Fruit fly (Drosophila melanogaster): ENCODE results near the gene lwr.

Gene lwr

DNA sequence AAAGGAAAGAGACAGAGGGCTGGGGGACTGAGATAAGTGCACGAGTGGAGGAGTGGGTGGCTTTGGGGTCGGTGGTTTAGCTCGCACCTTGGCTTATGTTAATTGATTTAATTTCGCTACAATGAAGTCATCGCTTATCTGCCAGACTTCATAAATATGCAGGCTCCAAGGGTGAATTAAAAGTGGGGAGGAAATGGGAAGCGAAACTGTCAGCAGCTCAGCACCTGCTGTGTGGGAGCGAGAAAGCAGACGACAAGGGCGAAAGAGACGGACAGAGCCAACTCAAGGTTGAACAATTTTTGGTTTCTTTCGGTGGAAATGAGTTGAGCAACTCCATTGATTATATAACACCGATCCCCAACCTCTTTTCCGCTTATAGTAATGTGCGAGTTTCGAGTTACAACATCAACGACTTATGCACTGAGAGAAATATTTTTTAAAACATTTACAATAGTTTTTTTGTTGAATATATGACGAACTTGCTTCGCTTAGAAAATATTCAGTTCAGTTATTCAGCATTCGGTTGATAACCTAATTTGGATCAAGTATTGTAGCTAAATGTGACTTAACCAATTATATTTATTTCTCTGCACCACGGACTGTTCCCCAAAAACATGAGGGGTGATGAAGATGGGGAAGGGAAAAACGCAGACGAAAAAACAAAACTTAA lies 21.9 kb downstream of the lwr start:
- no peak for TF ChIP-seq noc (tag; optimal IDR thresholded peaks at IDR 0.05)

DNA sequence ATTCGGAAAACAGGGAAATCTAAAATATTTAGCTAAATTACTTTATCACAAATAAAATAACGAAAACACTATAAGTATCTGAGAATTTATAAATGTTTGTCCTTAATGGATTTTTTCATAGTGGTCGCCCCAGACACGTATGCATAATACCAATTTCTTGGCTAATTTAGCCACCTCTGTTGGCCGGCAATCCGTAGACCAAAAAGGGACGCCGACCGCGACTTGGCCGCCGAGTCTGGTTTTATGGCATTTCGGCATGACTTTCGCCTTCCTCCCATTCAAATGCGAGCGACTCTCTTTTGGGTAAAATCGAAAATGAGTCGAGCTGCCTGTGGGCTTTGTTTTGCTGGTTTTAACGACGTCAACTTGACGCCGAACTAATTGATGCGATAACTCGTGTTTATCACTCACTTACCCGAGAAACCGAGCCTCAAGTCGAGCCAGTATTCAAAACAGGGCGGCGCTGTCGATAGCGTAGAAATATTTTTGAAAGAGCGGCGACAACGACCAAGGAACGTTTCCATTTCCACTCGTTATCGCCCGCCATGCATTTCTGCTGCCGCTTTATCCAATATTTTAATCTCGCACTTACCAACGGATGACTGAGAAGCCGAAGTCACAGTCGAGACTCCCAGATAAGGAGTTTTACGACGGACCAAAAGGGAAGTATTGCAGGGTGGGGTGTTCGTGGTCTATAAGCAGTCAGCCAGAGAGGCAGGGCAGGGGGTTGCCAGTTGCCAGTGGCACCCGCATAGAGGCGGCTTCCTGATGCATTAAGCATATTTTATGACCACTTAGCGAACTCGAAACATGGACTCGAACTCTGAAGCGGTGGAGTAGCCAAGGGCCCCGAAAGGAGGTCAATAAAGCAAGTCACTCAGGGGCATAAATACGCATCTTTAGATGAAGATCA lies 23.1 kb downstream of the lwr start:
- no peak for TF ChIP-seq noc (tag; optimal IDR thresholded peaks at IDR 0.05)

DNA sequence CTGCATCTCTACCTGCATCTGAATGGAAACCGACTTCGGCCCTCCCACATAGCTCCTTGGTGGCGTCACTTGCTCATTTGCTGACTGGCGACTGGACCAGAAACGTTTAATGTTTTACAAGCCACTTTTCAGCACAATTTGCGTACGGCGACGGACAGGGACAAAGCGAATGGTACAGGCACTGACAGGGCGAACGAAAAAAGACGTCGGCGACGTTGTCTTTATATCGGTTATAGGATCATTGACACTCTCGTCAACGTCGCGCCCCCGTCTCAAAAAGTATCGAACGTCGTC lies 23.8 kb downstream of the lwr start:
- no peak for TF ChIP-seq noc (tag; optimal IDR thresholded peaks at IDR 0.05)

DNA sequence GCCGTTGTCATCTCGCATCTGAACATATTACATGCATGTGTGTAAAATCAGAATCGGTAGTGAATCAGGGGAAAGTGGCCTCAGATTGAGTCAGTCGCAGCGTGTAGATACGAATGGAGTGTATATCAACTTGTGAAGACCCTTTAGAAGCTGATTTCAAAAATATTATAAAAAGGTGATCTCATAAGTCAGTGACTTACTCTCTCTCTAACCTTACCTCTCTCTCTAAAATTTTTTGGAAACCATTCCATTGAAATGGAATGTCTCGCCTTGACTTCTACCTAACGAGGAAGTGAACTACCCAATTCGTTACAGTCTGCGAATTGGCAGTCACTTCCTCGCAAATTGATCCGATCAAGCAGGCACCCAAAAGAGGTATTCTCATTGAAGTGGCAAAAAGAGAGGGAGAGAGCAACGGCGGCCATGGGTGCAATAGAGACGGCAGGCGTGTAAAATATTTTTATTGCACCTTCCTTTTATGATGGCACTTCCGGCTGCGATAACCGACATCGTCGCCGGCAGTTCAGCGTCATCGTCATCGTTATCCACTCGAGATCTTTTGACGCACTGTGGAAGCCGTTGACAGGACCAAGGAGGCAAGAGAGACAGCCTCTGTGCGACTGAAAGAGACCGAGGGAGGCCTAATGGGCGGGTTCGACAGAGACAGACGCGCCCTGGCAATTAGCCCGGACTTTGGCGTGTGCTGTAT lies 24.3 kb downstream of the lwr start:
- no peak for TF ChIP-seq noc (tag; optimal IDR thresholded peaks at IDR 0.05)

DNA sequence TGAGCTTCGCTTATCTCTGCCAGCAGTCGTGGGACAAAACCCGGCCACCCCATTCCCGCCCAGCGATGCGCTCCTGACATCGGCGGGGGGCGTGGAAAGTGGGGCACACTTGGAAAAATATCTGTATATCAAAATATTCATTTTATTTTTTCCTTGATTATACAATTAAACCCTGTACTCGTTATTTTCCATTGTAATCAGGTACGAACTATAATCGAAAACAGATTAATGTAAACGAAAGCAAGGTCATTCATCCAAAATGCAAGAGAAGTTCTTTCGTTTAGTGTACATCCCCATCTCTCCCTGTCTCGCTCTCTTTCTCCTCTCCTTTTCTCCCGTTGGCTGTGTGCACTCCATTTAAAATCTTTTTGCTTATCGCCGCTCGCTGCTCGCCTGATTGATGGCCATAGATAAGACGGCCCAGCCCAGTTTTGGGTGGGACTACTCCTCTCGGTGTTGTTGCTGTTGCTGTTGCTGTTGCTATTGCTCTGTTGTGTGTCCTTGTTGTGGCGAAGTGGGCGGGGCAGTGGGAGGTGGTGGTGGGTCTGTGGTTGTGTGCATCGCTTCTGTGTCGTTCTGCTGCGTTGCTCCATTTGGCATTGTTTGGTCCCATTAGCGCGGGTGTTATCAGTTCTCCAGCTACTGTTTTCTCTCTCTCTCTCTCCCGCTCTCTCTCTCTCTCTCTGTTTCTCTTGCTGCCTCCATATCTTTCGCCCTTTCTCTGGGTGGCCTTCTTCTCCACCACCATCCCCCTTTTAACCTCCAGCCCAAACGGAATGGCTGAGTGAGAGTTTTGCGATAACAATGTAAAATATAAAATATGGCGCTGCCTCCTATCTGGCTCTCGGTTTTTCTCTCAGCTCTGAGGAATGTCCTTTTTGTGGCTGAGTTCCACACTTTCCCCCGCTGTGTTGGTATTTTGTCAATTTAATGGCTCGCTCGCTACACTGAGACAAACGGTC lies 26.1 kb downstream of the lwr start:
- TF ChIP-seq noc (tag; optimal IDR thresholded peaks at IDR 0.05): no peak

DNA sequence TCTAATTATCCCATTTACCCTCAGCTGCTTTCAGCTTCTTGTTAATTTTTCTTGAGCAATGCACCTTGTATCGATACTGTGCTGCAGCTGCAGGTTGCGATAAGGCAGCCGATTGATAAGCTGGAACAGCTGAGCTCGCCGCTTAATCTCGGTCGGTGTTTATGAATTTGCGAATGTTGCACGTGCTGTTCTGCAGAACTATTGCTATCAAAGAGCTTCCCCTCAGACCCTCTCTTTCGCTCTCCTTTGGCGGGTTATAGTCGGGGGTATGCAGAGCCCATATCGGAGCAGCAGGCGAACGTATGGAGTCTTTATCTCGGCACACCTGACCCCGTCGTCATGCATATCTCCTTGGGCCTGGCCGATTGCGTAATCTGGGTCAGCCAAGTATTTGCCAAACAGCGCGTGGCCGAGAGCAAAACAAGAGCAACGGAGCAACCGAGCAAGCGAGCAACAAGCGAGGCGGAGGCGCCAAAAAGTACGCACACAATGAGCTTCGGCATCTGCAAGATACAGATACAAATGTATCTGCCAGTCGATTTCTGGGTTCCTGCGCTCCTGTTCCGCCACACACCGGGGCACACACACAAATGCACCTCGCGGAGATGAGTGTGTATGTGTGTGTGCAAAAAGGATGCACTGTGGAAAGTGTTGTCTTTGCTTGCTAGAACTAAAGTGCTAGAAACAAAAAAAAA lies 28.1 kb downstream of the lwr start:
- no peak for TF ChIP-seq noc (tag; optimal IDR thresholded peaks at IDR 0.05)

DNA sequence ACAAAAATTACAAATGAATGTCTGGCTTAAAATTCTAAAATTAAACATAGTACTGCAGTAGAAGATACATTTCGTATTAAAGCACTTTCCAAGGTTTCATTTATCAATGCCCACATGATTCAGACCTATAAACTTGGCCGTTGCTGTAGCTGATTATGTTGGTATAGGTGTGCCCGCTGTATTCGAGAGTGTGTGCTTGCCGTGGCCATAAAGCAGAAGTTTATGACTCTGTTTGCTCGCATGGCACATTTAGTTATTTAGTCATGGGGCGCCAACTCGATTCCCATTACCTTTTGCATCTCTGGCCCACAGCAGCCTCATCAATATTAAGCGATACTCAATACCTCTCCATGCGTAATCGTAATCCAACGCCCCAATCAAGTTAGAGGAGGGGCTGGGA lies 29.3 kb downstream of the lwr start:
- TF ChIP-seq noc (tag; optimal IDR thresholded peaks at IDR 0.05): no peak

DNA sequence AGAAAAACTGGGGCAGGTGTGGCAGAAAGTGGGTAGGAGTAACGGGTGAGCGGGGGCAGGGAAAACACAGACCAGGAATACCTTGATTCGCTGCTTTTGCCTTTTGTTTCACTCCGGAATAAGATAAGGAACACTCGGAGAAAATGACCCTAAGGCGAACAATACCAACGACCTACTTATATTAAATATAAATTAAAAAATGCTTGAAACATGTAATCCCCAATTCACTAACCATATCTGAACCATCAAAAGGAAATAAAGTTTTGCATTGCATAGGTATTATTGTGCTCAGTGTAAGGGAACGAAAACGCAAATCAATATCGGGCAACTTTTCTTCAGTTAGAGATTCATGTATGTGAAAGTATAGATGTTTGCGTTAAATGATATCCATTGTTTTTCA lies 30.4 kb downstream of the lwr start:
- no peak for TF ChIP-seq noc (tag; optimal IDR thresholded peaks at IDR 0.05)

DNA sequence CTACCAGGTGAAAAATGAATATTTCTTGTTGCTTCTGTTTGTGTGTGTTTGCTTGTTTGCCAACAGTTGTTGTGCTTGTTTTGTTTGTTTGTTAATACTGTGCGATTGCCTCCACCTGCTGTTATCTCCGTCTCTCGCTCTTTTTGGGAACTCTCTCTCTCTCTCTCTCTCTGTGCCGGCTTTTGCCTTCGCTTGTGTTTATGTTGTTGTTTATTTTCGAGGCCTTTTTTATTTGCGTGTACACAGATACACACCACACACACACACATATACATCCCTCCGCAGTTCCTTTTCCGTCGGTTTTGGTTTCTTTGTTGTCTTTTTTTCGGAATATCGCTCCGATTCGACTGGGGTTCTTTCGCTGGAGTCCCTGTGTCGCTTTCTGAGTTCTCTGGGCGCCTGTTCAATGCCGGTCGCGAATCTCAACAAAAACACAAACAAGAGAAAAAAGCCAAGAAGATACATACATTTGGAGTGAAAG lies 31.8 kb downstream of the lwr start:
- TF ChIP-seq noc (tag; optimal IDR thresholded peaks at IDR 0.05): no peak

DNA sequence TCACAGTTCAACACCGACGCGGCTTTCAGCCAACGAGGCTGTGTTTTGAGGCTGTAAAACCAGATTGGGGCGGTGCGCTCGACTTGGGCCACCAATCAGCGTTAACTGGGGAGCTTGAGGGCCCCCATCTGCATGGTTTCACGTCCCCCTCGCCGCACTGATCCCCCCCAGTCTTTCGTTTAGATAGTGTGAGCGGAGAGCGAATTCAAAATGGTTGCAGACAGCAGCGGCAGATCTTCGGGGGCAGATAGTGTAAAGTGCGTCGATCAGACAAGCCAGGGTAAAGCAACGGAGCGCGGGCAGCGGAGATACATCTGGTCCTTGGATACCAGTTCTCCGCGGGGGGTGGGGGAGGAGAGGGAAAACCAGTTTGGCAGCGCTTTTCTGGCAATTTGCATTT lies 35.2 kb downstream of the lwr start:
- TF ChIP-seq noc (tag; optimal IDR thresholded peaks at IDR 0.05): no peak

DNA sequence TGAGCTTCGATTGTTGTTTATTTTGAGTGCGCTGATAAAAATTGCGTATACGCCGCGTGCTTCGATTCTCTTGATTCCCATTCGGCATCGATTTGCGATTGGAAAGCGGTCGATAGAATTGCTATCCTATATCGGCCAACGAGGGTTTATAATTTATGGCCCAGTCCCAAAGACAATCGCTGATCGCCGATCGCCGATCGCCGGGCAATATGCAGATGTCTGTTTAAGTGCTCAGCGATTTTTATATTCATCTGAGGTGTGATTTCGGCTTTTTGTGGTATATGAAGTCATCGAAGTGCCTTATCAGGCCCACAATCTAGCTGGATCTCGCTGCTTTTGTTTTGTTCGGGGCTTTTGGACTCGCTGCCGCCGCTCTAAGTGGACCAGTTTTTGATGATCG lies 35.9 kb downstream of the lwr start:
- no peak for TF ChIP-seq noc (tag; optimal IDR thresholded peaks at IDR 0.05)

DNA sequence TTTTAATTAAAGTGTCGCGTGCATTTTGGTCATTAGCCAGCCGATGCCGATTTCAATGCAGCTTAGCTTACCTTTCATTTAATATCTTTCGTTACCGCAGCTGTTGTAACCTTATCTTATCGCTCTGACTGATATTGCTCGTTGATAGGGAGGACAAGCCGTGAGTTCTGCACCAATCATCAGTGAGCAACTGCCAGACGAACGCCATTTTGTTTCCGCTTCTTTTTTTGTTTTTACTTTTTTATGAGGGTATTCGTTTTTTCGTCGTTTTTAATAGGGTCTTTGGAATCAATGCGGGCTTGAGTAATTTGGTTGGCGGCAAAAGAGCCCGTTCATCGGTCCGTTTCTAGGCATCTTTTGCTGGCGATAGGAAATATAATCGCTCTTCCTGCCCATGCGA lies 37.4 kb downstream of the lwr start:
- no peak for TF ChIP-seq noc (tag; optimal IDR thresholded peaks at IDR 0.05)

DNA sequence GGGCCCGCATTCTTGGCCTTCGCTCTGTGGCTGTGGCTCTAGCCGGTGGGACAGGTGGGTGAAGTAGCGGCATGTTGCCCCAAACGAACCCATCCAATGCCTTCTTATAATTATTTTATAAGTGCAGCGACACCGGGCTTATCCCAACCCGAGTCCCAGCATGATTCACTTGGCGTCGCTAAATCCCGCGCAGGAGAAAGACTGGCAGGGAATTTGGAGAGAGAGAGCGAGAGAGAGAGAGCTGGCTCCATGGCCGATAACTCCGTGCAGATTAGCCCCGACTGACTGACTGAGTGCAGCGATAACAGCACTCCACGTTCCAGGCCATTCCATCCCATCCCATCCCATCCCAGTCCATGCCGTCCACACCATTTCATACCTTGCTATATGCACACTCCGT lies 40.8 kb downstream of the lwr start:
- TF ChIP-seq noc (tag; optimal IDR thresholded peaks at IDR 0.05): no peak

DNA sequence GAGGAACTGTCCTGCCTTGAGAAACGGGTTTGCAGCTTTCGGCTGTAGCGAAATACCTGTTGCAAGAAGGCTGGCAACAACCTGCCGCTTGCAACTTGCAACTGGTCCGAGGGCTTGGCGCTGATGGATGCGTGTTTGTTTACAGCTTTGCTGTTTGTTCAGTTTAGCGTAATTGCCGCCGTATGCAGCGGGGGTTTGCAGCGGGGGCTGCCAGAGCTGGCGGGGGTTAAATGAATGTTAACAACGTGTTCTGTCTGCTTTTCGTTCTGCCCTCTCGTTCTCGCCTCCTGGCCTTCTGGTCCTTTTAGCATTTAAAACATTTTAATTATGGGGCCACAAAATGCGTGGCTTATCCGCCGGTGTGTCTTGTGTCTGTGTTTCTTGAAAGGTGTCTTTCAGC lies 42.4 kb downstream of the lwr start:
- TF ChIP-seq noc (tag; optimal IDR thresholded peaks at IDR 0.05): no peak

DNA sequence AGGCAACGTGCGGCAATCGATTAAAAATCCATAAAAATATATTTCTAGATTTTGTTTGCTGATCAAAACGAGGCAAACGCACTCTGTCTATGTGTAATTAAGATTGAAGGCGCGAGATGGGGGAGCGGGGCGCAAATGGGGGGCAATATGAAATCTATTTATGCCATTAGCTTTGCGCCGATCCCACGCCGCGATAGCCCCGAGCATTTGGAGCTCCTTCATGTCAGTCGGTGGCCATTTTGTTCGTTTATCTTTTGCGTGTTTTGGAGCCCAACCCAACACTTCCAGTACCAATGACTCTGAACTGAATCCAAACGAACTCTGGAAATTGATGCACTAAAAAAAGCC lies 43.9 kb downstream of the lwr start:
- TF ChIP-seq noc (tag; optimal IDR thresholded peaks at IDR 0.05): no peak
